Worm (Caenorhabditis elegans) whole organism, mixed stage, embryonic: ENCODE measurements around the gene ugt-35.

Experiments
- M03D4.4 ChIP-seq: sonication (generic microtip); optimal IDR thresholded peaks from 2 replicates; lab custom pipeline; 2017; ENCODE audit warnings: mild to moderate bottlenecking, missing genetic modification characterization, missing compliant biosample characterization
- bed-3 ChIP-seq: fragments of 200-800 bp; sonication (Bioruptor generic); optimal IDR thresholded peaks from 3 replicates; lab custom pipeline; 2018; ENCODE audit warnings: mild to moderate bottlenecking, missing genetic modification characterization, moderate library complexity, missing compliant biosample characterization
- blmp-1 ChIP-seq: fragments of 150-350 bp; optimal IDR thresholded peaks from 2 replicates; lab custom pipeline; 2014; ENCODE audit warnings: missing biosample characterization, missing genetic modification characterization
- ceh-39 ChIP-seq: fragments of 150-350 bp; optimal IDR thresholded peaks from 2 replicates; lab custom pipeline; 2014; ENCODE audit warnings: missing biosample characterization, missing genetic modification characterization
- ceh-43 ChIP-seq: fragments of 200-800 bp; sonication (Bioruptor generic); optimal IDR thresholded peaks from 2 replicates; lab custom pipeline; 2018; ENCODE audit warnings: mild to moderate bottlenecking, missing genetic modification characterization, moderate library complexity, missing compliant biosample characterization
- ces-1 ChIP-seq: fragments of 150-350 bp; optimal IDR thresholded peaks from 2 replicates; lab custom pipeline; 2014; ENCODE audit warnings: missing biosample characterization, missing genetic modification reagents, missing genetic modification characterization
- cnd-1 ChIP-seq: fragments of 200-800 bp; sonication (Bioruptor generic); optimal IDR thresholded peaks from 2 replicates; lab custom pipeline; 2018; ENCODE audit warnings: mild to moderate bottlenecking, missing genetic modification characterization, missing compliant biosample characterization
- elt-1 ChIP-seq: sonication (generic microtip); optimal IDR thresholded peaks from 2 replicates; lab custom pipeline; 2017; ENCODE audit warnings: missing genetic modification characterization, mild to moderate bottlenecking, missing compliant biosample characterization, antibody characterized with exemption, moderate library complexity, borderline replicate concordance; ENCODE audit not compliant: insufficient read depth
- elt-3 ChIP-seq: fragments of 150-350 bp; optimal IDR thresholded peaks from 2 replicates; lab custom pipeline; 2014; ENCODE audit warnings: missing biosample characterization, missing genetic modification characterization
- ham-2 ChIP-seq: fragments of 200-800 bp; sonication (Bioruptor generic); optimal IDR thresholded peaks from 2 replicates; lab custom pipeline; 2018; ENCODE audit warnings: mild to moderate bottlenecking, missing genetic modification characterization, missing compliant biosample characterization
- lin-32 ChIP-seq: fragments of 200-800 bp; sonication (Bioruptor generic); optimal IDR thresholded peaks from 2 replicates; lab custom pipeline; 2018; ENCODE audit warnings: mild to moderate bottlenecking, missing genetic modification characterization, missing compliant biosample characterization
- lsy-2 ChIP-seq: fragments of 150-350 bp; optimal IDR thresholded peaks from 2 replicates; lab custom pipeline; 2014; ENCODE audit warnings: missing biosample characterization, missing genetic modification characterization
- mep-1 ChIP-seq: fragments of 150-350 bp; optimal IDR thresholded peaks from 2 replicates; lab custom pipeline; 2017; ENCODE audit warnings: missing biosample characterization, missing genetic modification reagents, missing genetic modification characterization, inconsistent platforms
- mls-2 ChIP-seq: sonication (generic microtip); optimal IDR thresholded peaks from 2 replicates; lab custom pipeline; 2016; ENCODE audit warnings: mild to moderate bottlenecking, missing genetic modification characterization, moderate library complexity, missing compliant biosample characterization
- nhr-12 ChIP-seq: fragments of 150-350 bp; optimal IDR thresholded peaks from 2 replicates; lab custom pipeline; 2014; ENCODE audit warnings: missing biosample characterization, missing genetic modification characterization
- nhr-2 ChIP-seq: fragments of 150-350 bp; optimal IDR thresholded peaks from 2 replicates; lab custom pipeline; 2014; ENCODE audit warnings: missing biosample characterization, missing genetic modification characterization
- nhr-237 ChIP-seq: fragments of 150-350 bp; optimal IDR thresholded peaks from 2 replicates; lab custom pipeline; 2014; ENCODE audit warnings: missing biosample characterization, missing genetic modification characterization
- nhr-28 ChIP-seq: fragments of 150-350 bp; optimal IDR thresholded peaks from 2 replicates; lab custom pipeline; 2014; ENCODE audit warnings: missing biosample characterization, missing genetic modification characterization
- nhr-76 ChIP-seq: sonication (generic microtip); optimal IDR thresholded peaks from 2 replicates; lab custom pipeline; 2017; ENCODE audit warnings: missing biosample characterization, missing genetic modification characterization
- pha-4 ChIP-seq: fragments of 150-350 bp; optimal IDR thresholded peaks from 2 replicates; lab custom pipeline; 2018; ENCODE audit warnings: missing biosample characterization, missing genetic modification reagents, missing genetic modification characterization
- sem-2 ChIP-seq: fragments of 200-800 bp; sonication (Bioruptor generic); optimal IDR thresholded peaks from 2 replicates; lab custom pipeline; 2018; ENCODE audit warnings: mild to moderate bottlenecking, missing genetic modification characterization, missing compliant biosample characterization
- snpc-4 ChIP-seq: fragments of 150-350 bp; optimal IDR thresholded peaks from 2 replicates; lab custom pipeline; 2014; ENCODE audit warnings: missing biosample characterization, missing genetic modification characterization
- sptf-1 ChIP-seq: sonication (generic microtip); optimal IDR thresholded peaks from 2 replicates; lab custom pipeline; 2017; ENCODE audit warnings: mild to moderate bottlenecking, missing genetic modification characterization, moderate library complexity, missing compliant biosample characterization
- unc-39 ChIP-seq: fragments of 150-350 bp; optimal IDR thresholded peaks from 2 replicates; lab custom pipeline; 2014; ENCODE audit warnings: missing biosample characterization, missing genetic modification characterization
- zip-8 ChIP-seq: fragments of 150-350 bp; optimal IDR thresholded peaks from 2 replicates; lab custom pipeline; 2014; ENCODE audit warnings: missing biosample characterization, missing genetic modification characterization
- ztf-11 ChIP-seq: fragments of 150-350 bp; optimal IDR thresholded peaks from 2 replicates; lab custom pipeline; 2014; ENCODE audit warnings: missing biosample characterization, missing genetic modification characterization

The ugt-35 gene

ce11 chrV:10648146-10648545, 5.9 kb downstream of the ugt-35 start, which contains the start of gene aqp-6:
TSS of gene aqp-6 (plus strand) at chrV:10648446.
- no peak for TF ChIP-seq unc-39

- TF ChIP-seq lin-32, result no peak
Observed at ce11 chrV:10647043-10647611, 6.9 kb downstream of the ugt-35 start, which contains the start of the genes C32C4.3 and C32C4.16. TSS of gene C32C4.3 (minus strand) at chrV:10647143. TSS of gene C32C4.16 (plus strand) at chrV:10647561.

- peak; percentile 9 for TF ChIP-seq ces-1 (GFP tag; lab: Kevin White, UChicago)
- TF ChIP-seq nhr-76 (tag; lab: Kevin White, UChicago), result no peak
- TF ChIP-seq, all 35 proteins: peak for 1
Observed at ce11 chrV:10640977-10641376, 13.1 kb downstream of the ugt-35 start.

- no peak for TF ChIP-seq mep-1 (tag; lab: Kevin White, UChicago)
- TF ChIP-seq elt-3 (tag; lab: Kevin White, UChicago), result no peak
- no peak for TF ChIP-seq sem-2 (GFP tag; lab: Kevin White, UChicago)
- no peak for TF ChIP-seq pha-4 (tag; lab: Kevin White, UChicago)
- no peak for TF ChIP-seq cnd-1 (tag; lab: Kevin White, UChicago)
- TF ChIP-seq nhr-28 (tag; lab: Kevin White, UChicago), result no peak
- no peak for TF ChIP-seq lin-32
- TF ChIP-seq sptf-1, result no peak
- no peak for TF ChIP-seq mls-2 (tag; lab: Kevin White, UChicago)
- TF ChIP-seq, all 35 proteins: peak for 0
Observed at ce11 chrV:10635722-10636121, 18.3 kb downstream of the ugt-35 start, which contains the start of gene kvs-2. TSS of gene kvs-2 (plus strand) at chrV:10636022.

- TF ChIP-seq snpc-4 (tag; lab: Kevin White, UChicago) (no peak), nhr-12 (no peak), blmp-1 (tag; lab: Kevin White, UChicago) (no peak), ces-1 (GFP tag; lab: Kevin White, UChicago) (no peak), nhr-28 (tag; lab: Kevin White, UChicago) (no peak), pha-4 (tag; lab: Kevin White, UChicago) (no peak), lsy-2 (tag; lab: Kevin White, UChicago) (no peak)
Observed at ce11 chrV:10632758-10633157, 21.3 kb downstream of the ugt-35 start, which contains the start of gene mab-23. TSS of gene mab-23 (plus strand) at chrV:10633058.

- TF ChIP-seq snpc-4 (tag; lab: Kevin White, UChicago), result no peak
- TF ChIP-seq elt-1 (tag; lab: Kevin White, UChicago), result no peak
- TF ChIP-seq M03D4.4 (tag; lab: Kevin White, UChicago), result no peak
- TF ChIP-seq ceh-43, result no peak
- no peak for TF ChIP-seq nhr-28 (tag; lab: Kevin White, UChicago)
- no peak for TF ChIP-seq sem-2 (GFP tag; lab: Kevin White, UChicago)
- TF ChIP-seq ceh-39, result no peak
- no peak for TF ChIP-seq mls-2 (tag; lab: Kevin White, UChicago)
- TF ChIP-seq nhr-237, result no peak
- TF ChIP-seq nhr-12, result no peak
- no peak for TF ChIP-seq pha-4 (tag; lab: Kevin White, UChicago)
- TF ChIP-seq bed-3 (GFP tag; lab: Kevin White, UChicago), result no peak
- no peak for TF ChIP-seq ham-2
- no peak for TF ChIP-seq nhr-76 (tag; lab: Kevin White, UChicago)
Observed at ce11 chrV:10630497-10630896, 23.6 kb downstream of the ugt-35 start.

ce11 chrV:10615496-10615895, 38.6 kb downstream of the ugt-35 start, which contains the start of gene H09F14.1:
TSS of gene H09F14.1 (minus strand) at chrV:10615596.
- TF ChIP-seq zip-8 (tag; lab: Kevin White, UChicago) (peak; percentile 19), mls-2 (tag; lab: Kevin White, UChicago) (no peak), ceh-39 (no peak), ztf-11 (tag; lab: Kevin White, UChicago) (no peak), nhr-2 (tag; lab: Kevin White, UChicago) (no peak), ham-2 (no peak)
